Worm (Caenorhabditis elegans): Measurements from ENCODE around the gene K05F6.10.

K05F6.10 gene

DNA sequence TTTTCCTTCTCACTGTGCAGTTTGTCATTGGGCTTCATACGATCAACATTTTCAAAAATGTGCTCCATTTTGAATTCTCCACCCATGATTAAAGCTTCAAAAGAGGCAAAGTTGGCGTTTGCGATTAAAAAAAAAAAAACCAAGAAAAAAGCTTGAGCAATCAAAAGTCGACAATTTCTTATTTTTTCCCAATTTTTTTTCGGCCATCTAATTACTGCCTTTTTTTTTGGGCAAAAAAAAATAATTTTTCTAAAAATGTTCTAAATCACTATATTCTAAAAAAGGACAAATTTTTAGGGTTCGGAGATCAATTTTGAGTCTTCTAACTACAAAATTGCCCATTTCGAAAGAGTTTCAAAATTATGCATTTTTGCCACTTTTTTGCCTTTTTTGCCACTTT is at the start of gene K05F6.10:
K05F6.10 (minus strand) TSS at position 101 of the 400 bp plus-strand sequence.
- no peak for TF ChIP-seq unc-62 (GFP tag; optimal IDR thresholded peaks at IDR 0.05)

- no peak for TF ChIP-seq unc-62 (GFP tag; optimal IDR thresholded peaks at IDR 0.05)
These were observed 49.7 kb upstream of the K05F6.10 start, which contains the start of gene C08E3.14 for ce11 chrII:1625666-1626065. TSS of gene C08E3.14 (plus strand) at chrII:1625966.

ce11 chrII:1624572-1624971 is 48.6 kb upstream of the K05F6.10 start, which contains the start of gene fbxa-160:
TSS of gene fbxa-160 (minus strand) at chrII:1624672.
- TF ChIP-seq unc-62 (GFP tag; optimal IDR thresholded peaks at IDR 0.05): no peak

ce11 chrII:1621795-1622194 is 45.9 kb upstream of the K05F6.10 start:
- TF ChIP-seq unc-62 (GFP tag; optimal IDR thresholded peaks at IDR 0.05): no peak

ce11 chrII:1621180-1621579 is 45.2 kb upstream of the K05F6.10 start, which contains the start of gene fbxa-158:
TSS of gene fbxa-158 (minus strand) at chrII:1621280.
- TF ChIP-seq unc-62 (GFP tag; optimal IDR thresholded peaks at IDR 0.05): no peak

ce11 chrII:1618948-1619347 is 43.0 kb upstream of the K05F6.10 start, which contains the start of gene fbxa-166:
TSS of gene fbxa-166 (minus strand) at chrII:1619048.
- no peak for TF ChIP-seq unc-62 (GFP tag; optimal IDR thresholded peaks at IDR 0.05)

- TF ChIP-seq unc-62 (GFP tag; optimal IDR thresholded peaks at IDR 0.05): no peak
These were observed 40.5 kb upstream of the K05F6.10 start, which contains the start of gene fbxa-165 for ce11 chrII:1616382-1616781. TSS of gene fbxa-165 (minus strand) at chrII:1616482.

- TF ChIP-seq unc-62 (GFP tag; optimal IDR thresholded peaks at IDR 0.05): no peak
These were observed 38.0 kb upstream of the K05F6.10 start, which contains the start of gene fbxa-164 for ce11 chrII:1613972-1614371. TSS of gene fbxa-164 (minus strand) at chrII:1614072.

ce11 chrII:1610630-1611029 is 34.7 kb upstream of the K05F6.10 start, which contains the start of gene fbxa-163:
TSS of gene fbxa-163 (minus strand) at chrII:1610730.
- no peak for TF ChIP-seq unc-62 (GFP tag; optimal IDR thresholded peaks at IDR 0.05)

- no peak for TF ChIP-seq unc-62 (GFP tag; optimal IDR thresholded peaks at IDR 0.05)
These were observed 33.0 kb upstream of the K05F6.10 start for ce11 chrII:1608915-1609314.

ce11 chrII:1607575-1607974 is 31.6 kb upstream of the K05F6.10 start:
- TF ChIP-seq unc-62 (GFP tag; optimal IDR thresholded peaks at IDR 0.05): no peak

DNA sequence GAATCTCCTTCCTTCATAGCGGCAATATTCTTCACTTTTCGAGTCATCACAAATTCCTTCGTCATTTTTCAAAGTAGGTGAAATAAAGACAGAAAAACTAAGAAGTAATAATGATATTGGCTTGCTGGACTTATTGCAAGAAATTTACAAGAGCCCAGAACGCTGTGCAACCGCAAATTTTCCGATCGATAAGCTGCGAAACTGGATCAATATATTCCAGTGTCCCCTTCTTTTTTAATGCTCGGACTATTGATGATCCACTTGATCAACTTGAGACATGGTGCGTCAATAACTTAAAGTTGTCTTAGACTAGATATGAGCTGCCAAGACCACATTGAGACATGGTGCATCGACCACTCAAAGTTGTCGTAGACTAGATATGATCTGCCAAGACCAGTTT is 30.1 kb upstream of the K05F6.10 start, which contains the start of gene bath-33:
bath-33 (minus strand) TSS at position 101 of the 400 bp plus-strand sequence.
- TF ChIP-seq unc-62 (GFP tag; optimal IDR thresholded peaks at IDR 0.05): no peak

- no peak for TF ChIP-seq unc-62 (GFP tag; optimal IDR thresholded peaks at IDR 0.05)
These were observed 29.1 kb upstream of the K05F6.10 start for ce11 chrII:1605010-1605409.

- no peak for TF ChIP-seq unc-62 (GFP tag; optimal IDR thresholded peaks at IDR 0.05)
These were observed 27.1 kb upstream of the K05F6.10 start for ce11 chrII:1603049-1603448.

- no peak for TF ChIP-seq unc-62 (GFP tag; optimal IDR thresholded peaks at IDR 0.05)
These were observed 25.6 kb upstream of the K05F6.10 start, which contains the start of gene bath-47 for ce11 chrII:1601507-1601906. TSS of gene bath-47 (plus strand) at chrII:1601811.

DNA sequence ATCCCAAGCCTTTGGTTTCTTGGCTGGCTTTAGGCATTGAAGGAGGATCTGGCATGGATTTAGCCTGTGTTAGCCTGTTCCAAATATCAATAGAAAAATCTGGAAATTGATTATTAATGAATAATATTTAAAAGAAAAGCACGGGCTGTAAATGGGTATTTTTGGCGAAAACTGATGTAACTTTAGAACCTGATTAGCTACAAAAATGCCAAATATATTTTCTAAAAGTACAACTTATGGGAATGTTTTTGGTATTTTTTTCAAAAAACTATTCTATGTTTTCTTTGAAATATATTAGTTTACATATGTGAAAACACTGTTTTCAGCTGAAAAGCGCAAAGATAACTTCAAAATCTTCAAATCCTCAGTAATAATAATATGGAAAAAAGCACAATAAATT is 24.7 kb upstream of the K05F6.10 start, which contains the start of gene bath-26:
bath-26 (minus strand) TSS at position 101 of the 400 bp plus-strand sequence.
- no peak for TF ChIP-seq unc-62 (GFP tag; optimal IDR thresholded peaks at IDR 0.05)
